Fruit fly (Drosophila melanogaster): Measurements from ENCODE around the gene Tm2.
A peak's percentile ranks its signal among the peaks of the same experiment; 100 is the strongest.

The Tm2 gene

dm6 chr3R:15310695-15311094 lies 702 bp downstream of the Tm2 start (continued):
- no peak for TF ChIP-seq Sry-β (GFP tag; optimal IDR thresholded peaks at IDR 0.05)
- no peak for TF ChIP-seq fd96Cb (tag; optimal IDR thresholded peaks at IDR 0.05)
- TF ChIP-seq Nf-YC (tag; optimal IDR thresholded peaks at IDR 0.05): no peak
- no peak for TF ChIP-seq bab2 (GFP tag; optimal IDR thresholded peaks at IDR 0.05)
- TF ChIP-seq Fer3 (tag; optimal IDR thresholded peaks at IDR 0.05): no peak
- TF ChIP-seq Abd-B (GFP tag; optimal IDR thresholded peaks at IDR 0.05): no peak
- no peak for TF ChIP-seq Trl (optimal IDR thresholded peaks at IDR 0.05)
- no peak for TF ChIP-seq Trl (GFP tag; optimal IDR thresholded peaks at IDR 0.05)
- no peak for TF ChIP-seq CG11695 (GFP tag; IDR thresholded peaks at IDR 0.05)
- no peak for TF ChIP-seq CG4424 (GFP tag; optimal IDR thresholded peaks at IDR 0.05)
- no peak for TF ChIP-seq CG5180 (GFP tag; optimal IDR thresholded peaks at IDR 0.05)
- TF ChIP-seq CG2129 (GFP tag; IDR thresholded peaks at IDR 0.05; ENCODE audit: partially characterized antibody): no peak
- TF ChIP-seq kay (GFP tag; optimal IDR thresholded peaks at IDR 0.05): no peak
- TF ChIP-seq CG1792 (GFP tag; optimal IDR thresholded peaks at IDR 0.05): no peak
- no peak for TF ChIP-seq Six4 (GFP tag; optimal IDR thresholded peaks at IDR 0.05)
- TF ChIP-seq Bdp1 (GFP tag; optimal IDR thresholded peaks at IDR 0.05): no peak
- no peak for TF ChIP-seq ap (GFP tag; IDR thresholded peaks at IDR 0.05)

- no peak for TF ChIP-seq Neu2 (GFP tag; optimal IDR thresholded peaks at IDR 0.05; ENCODE audit: borderline replicate concordance)
- peak; percentile 22 for TF ChIP-seq CG1832 (GFP tag; optimal IDR thresholded peaks at IDR 0.05)
- TF ChIP-seq oc (tag; optimal IDR thresholded peaks at IDR 0.05): no peak
- peak in 1 of 2 experiments; percentile 96 for TF ChIP-seq Hr78 (GFP tag; optimal IDR thresholded peaks at IDR 0.05)
- no peak for TF ChIP-seq PHDP (tag; optimal IDR thresholded peaks at IDR 0.05)
- no peak for TF ChIP-seq vfl (GFP tag; optimal IDR thresholded peaks at IDR 0.05)
- TF ChIP-seq Med (GFP tag): peak; percentile 22
- peak; percentile 28 for TF ChIP-seq zf30C (GFP tag; optimal IDR thresholded peaks at IDR 0.05)
- TF ChIP-seq cato (GFP tag; optimal IDR thresholded peaks at IDR 0.05; ENCODE audit: borderline replicate concordance): no peak
- no peak for TF ChIP-seq lab (GFP tag; optimal IDR thresholded peaks at IDR 0.05)
- peak; percentile 66 for TF ChIP-seq Ets65A (GFP tag)
Observed at dm6 chr3R:15313836-15314235, 3.8 kb downstream of the Tm2 start.

- no peak for TF ChIP-seq CG16863 (GFP tag; optimal IDR thresholded peaks at IDR 0.05)
- TF ChIP-seq crol (GFP tag; IDR thresholded peaks at IDR 0.05): peak; percentile 41; the same call in 1 of the 2 replicates
- TF ChIP-seq fu2 (GFP tag; optimal IDR thresholded peaks at IDR 0.05): no peak
- no peak for TF ChIP-seq Sin3A (optimal IDR thresholded peaks at IDR 0.05)
- no peak for TF ChIP-seq shn (GFP tag; optimal IDR thresholded peaks at IDR 0.05)
- TF ChIP-seq CG17568 (GFP tag; optimal IDR thresholded peaks at IDR 0.05): no peak
- TF ChIP-seq Jarid2 (GFP tag; optimal IDR thresholded peaks at IDR 0.05): no peak
- TF ChIP-seq stwl (tag; optimal IDR thresholded peaks at IDR 0.05): no peak
- 0 out of 2 replicates have a peak, but pooled peaks have one; percentile 7 for TF ChIP-seq Nf-YA (GFP tag; IDR thresholded peaks at IDR 0.05)
- no peak for TF ChIP-seq NC2α (GFP tag; optimal IDR thresholded peaks at IDR 0.05)
- no peak for TF ChIP-seq CG11696 (GFP tag; IDR thresholded peaks at IDR 0.05)
- no peak for TF ChIP-seq mirr (GFP tag; optimal IDR thresholded peaks at IDR 0.05)
- TF ChIP-seq dpn (GFP tag; optimal IDR thresholded peaks at IDR 0.05): no peak
- TF ChIP-seq Dek (tag; optimal IDR thresholded peaks at IDR 0.05): no peak
- peak; percentile 14 for TF ChIP-seq CG10543 (GFP tag; optimal IDR thresholded peaks at IDR 0.05)
- TF ChIP-seq al (GFP tag; IDR thresholded peaks at IDR 0.05): no peak
- peak; percentile 95 for TF ChIP-seq CG8359 (GFP tag; optimal IDR thresholded peaks at IDR 0.05; ENCODE audit: borderline replicate concordance)
- TF ChIP-seq ase (GFP tag; IDR thresholded peaks at IDR 0.05): no peak
- no peak for TF ChIP-seq CG13624 (GFP tag; optimal IDR thresholded peaks at IDR 0.05)
- TF ChIP-seq CG6175 (GFP tag; IDR thresholded peaks at IDR 0.05): no peak
- TF ChIP-seq CG32532 (GFP tag; IDR thresholded peaks at IDR 0.05): 0 out of 2 replicates have a peak, but pooled peaks have one; percentile 12
- TF ChIP-seq Ravus (GFP tag; IDR thresholded peaks at IDR 0.05): no peak
- TF ChIP-seq chif (GFP tag; optimal IDR thresholded peaks at IDR 0.05): no peak
Observed at dm6 chr3R:15316326-15316725, 6.3 kb downstream of the Tm2 start, which contains the start of gene CG14866. CG14866 (plus strand) TSS chr3R:15316471.
